Worm (Caenorhabditis elegans) whole organism, late embryonic: ENCODE data around the gene F53E10.1.
"Not testable (repeated sequence)": the region's sequence is repeated elsewhere in the genome, so short reads cannot be mapped to it uniquely, and the experiment has no call there.

Source experiments
- K02D7.2 ChIP-seq: sonication (generic microtip); optimal IDR thresholded peaks from 2 replicates; lab custom pipeline; 2017; ENCODE audit warnings: mild to moderate bottlenecking, missing genetic modification characterization, missing compliant biosample characterization
- ahr-1 ChIP-seq: sonication (generic microtip); optimal IDR thresholded peaks from 2 replicates; lab custom pipeline; 2016; ENCODE audit warnings: missing genetic modification characterization, missing compliant biosample characterization
- ceh-14 ChIP-seq: sonication (generic microtip); optimal IDR thresholded peaks from 2 replicates; lab custom pipeline; 2016; ENCODE audit warnings: missing genotype, missing genetic modification characterization, missing compliant biosample characterization
- ceh-18 ChIP-seq: sonication (generic microtip); optimal IDR thresholded peaks from 2 replicates; lab custom pipeline; 2016; ENCODE audit warnings: missing genetic modification characterization, missing compliant biosample characterization
- ceh-2 ChIP-seq: sonication (generic microtip); optimal IDR thresholded peaks from 2 replicates; lab custom pipeline; 2016; ENCODE audit warnings: missing genotype, missing genetic modification characterization, missing compliant biosample characterization
- ceh-31 ChIP-seq: sonication (generic microtip); optimal IDR thresholded peaks from 2 replicates; lab custom pipeline; 2016; ENCODE audit warnings: missing genetic modification characterization, missing compliant biosample characterization
- ceh-34 ChIP-seq: sonication (generic microtip); optimal IDR thresholded peaks from 2 replicates; lab custom pipeline; 2016; ENCODE audit warnings: mild to moderate bottlenecking, missing genetic modification characterization, missing compliant biosample characterization
- ceh-48 ChIP-seq: sonication (generic microtip); optimal IDR thresholded peaks from 2 replicates; lab custom pipeline; 2016; ENCODE audit warnings: missing genetic modification characterization, inconsistent platforms, missing compliant biosample characterization
- ceh-9 ChIP-seq: sonication (generic microtip); optimal IDR thresholded peaks from 2 replicates; lab custom pipeline; 2016; ENCODE audit warnings: mild to moderate bottlenecking, missing genetic modification characterization, inconsistent platforms, missing compliant biosample characterization
- che-1 ChIP-seq: sonication (generic microtip); optimal IDR thresholded peaks from 2 replicates; lab custom pipeline; 2016; ENCODE audit warnings: mild to moderate bottlenecking, missing genetic modification characterization, missing compliant biosample characterization
- dmd-4 ChIP-seq: sonication (generic microtip); optimal IDR thresholded peaks from 2 replicates; lab custom pipeline; 2016; ENCODE audit warnings: borderline replicate concordance, missing genetic modification characterization, missing compliant biosample characterization
- dve-1 ChIP-seq: sonication (generic microtip); optimal IDR thresholded peaks from 2 replicates; lab custom pipeline; 2017; ENCODE audit warnings: antibody characterized with exemption, mild to moderate bottlenecking, missing genetic modification characterization, missing compliant biosample characterization
- elt-4 ChIP-seq: sonication (generic microtip); optimal IDR thresholded peaks from 2 replicates; lab custom pipeline; 2016; ENCODE audit warnings: missing genetic modification characterization, missing compliant biosample characterization
- ets-4 ChIP-seq: sonication (generic microtip); optimal IDR thresholded peaks from 2 replicates; lab custom pipeline; 2016; ENCODE audit warnings: missing genetic modification characterization, missing compliant biosample characterization
- gmeb-2 ChIP-seq: sonication (generic microtip); optimal IDR thresholded peaks from 2 replicates; lab custom pipeline; 2016; ENCODE audit warnings: missing genetic modification characterization, inconsistent platforms, missing compliant biosample characterization
- hlh-30 ChIP-seq: sonication (generic microtip); optimal IDR thresholded peaks from 2 replicates; lab custom pipeline; 2017; ENCODE audit warnings: antibody characterized with exemption, missing genetic modification characterization, missing compliant biosample characterization; ENCODE audit not compliant: insufficient read depth
- hlh-6 ChIP-seq: sonication (generic microtip); optimal IDR thresholded peaks from 2 replicates; lab custom pipeline; 2016; ENCODE audit warnings: missing genotype, missing genetic modification characterization, missing compliant biosample characterization
- hlh-8 ChIP-seq: sonication (generic microtip); optimal IDR thresholded peaks from 2 replicates; lab custom pipeline; 2016; ENCODE audit warnings: missing genotype, missing genetic modification characterization, missing compliant biosample characterization
- lin-11 ChIP-seq: fragments of 200-800 bp; sonication (Bioruptor generic); optimal IDR thresholded peaks from 2 replicates; lab custom pipeline; 2018; ENCODE audit warnings: mild to moderate bottlenecking, missing genetic modification characterization, missing compliant biosample characterization
- mec-3 ChIP-seq: sonication (generic microtip); optimal IDR thresholded peaks from 2 replicates; lab custom pipeline; 2016; ENCODE audit warnings: borderline replicate concordance, missing genetic modification characterization, missing compliant biosample characterization
- nfya-1 ChIP-seq: sonication (generic microtip); optimal IDR thresholded peaks from 2 replicates; lab custom pipeline; 2017; ENCODE audit warnings: missing genetic modification characterization, mild to moderate bottlenecking, missing compliant biosample characterization, antibody characterized with exemption, moderate library complexity
- pag-3 ChIP-seq: sonication (generic microtip); optimal IDR thresholded peaks from 2 replicates; lab custom pipeline; 2016; ENCODE audit warnings: missing compliant biosample characterization, missing genetic modification characterization, borderline replicate concordance
- pat-9 ChIP-seq: fragments of 200-800 bp; sonication (Bioruptor generic); optimal IDR thresholded peaks from 2 replicates; lab custom pipeline; 2018; ENCODE audit warnings: mild to moderate bottlenecking, missing genetic modification characterization, moderate library complexity, missing compliant biosample characterization
- pax-1 ChIP-seq: fragments of 150-350 bp; optimal IDR thresholded peaks from 2 replicates; lab custom pipeline; 2014; ENCODE audit warnings: missing biosample characterization, missing genetic modification characterization
- pha-2 ChIP-seq: sonication (generic microtip); optimal IDR thresholded peaks from 2 replicates; lab custom pipeline; 2017; ENCODE audit warnings: mild to moderate bottlenecking, missing genetic modification characterization, missing compliant biosample characterization
- pqm-1 ChIP-seq: sonication (generic microtip); optimal IDR thresholded peaks from 2 replicates; lab custom pipeline; 2016; ENCODE audit warnings: missing genetic modification characterization, missing compliant biosample characterization
- ref-2 ChIP-seq: sonication (generic microtip); optimal IDR thresholded peaks from 2 replicates; lab custom pipeline; 2016; ENCODE audit warnings: missing genetic modification characterization, missing compliant biosample characterization
- rnt-1 ChIP-seq: sonication (generic microtip); optimal IDR thresholded peaks from 2 replicates; lab custom pipeline; 2016; ENCODE audit warnings: missing genetic modification characterization, missing compliant biosample characterization
- sdc-2 ChIP-seq: sonication (generic microtip); optimal IDR thresholded peaks from 2 replicates; lab custom pipeline; 2016; ENCODE audit warnings: missing genotype, missing genetic modification characterization, missing compliant biosample characterization
- syd-9 ChIP-seq: sonication (generic microtip); optimal IDR thresholded peaks from 2 replicates; lab custom pipeline; 2016; ENCODE audit warnings: mild to moderate bottlenecking, missing genetic modification characterization, moderate library complexity, missing compliant biosample characterization
- tbx-2 ChIP-seq: sonication (generic microtip); optimal IDR thresholded peaks from 2 replicates; lab custom pipeline; 2016; ENCODE audit warnings: missing genetic modification characterization, missing compliant biosample characterization
- ttx-3 ChIP-seq: sonication (generic microtip); optimal IDR thresholded peaks from 2 replicates; lab custom pipeline; 2016; ENCODE audit warnings: missing genetic modification reagents, missing genetic modification characterization, missing compliant biosample characterization
- unc-3 ChIP-seq, 2 experiments: fragments of 200-800 bp in 1 of 2; sonication (Bioruptor generic) in 1 of 2; sonication (generic microtip) in 1 of 2; conservative IDR thresholded peaks in 1 of 2; optimal IDR thresholded peaks in 1 of 2; 2 replicates each; pipeline versions ENCODE4 v1.3.6 to Lab custom; 2016 to 2022; ENCODE audit warnings: missing compliant biosample characterization in 2 of 2, missing genetic modification characterization in 2 of 2, missing genetic modification reagents in 1 of 2
- unc-42 ChIP-seq: sonication (generic microtip); optimal IDR thresholded peaks from 2 replicates; lab custom pipeline; 2016; ENCODE audit warnings: missing genotype, missing genetic modification characterization, missing compliant biosample characterization
- unc-55 ChIP-seq: sonication (generic microtip); optimal IDR thresholded peaks from 2 replicates; lab custom pipeline; 2017; ENCODE audit warnings: missing biosample characterization, missing genetic modification reagents, missing genetic modification characterization
- unc-86 ChIP-seq: sonication (generic microtip); optimal IDR thresholded peaks from 2 replicates; lab custom pipeline; 2016; ENCODE audit warnings: missing genetic modification characterization, missing compliant biosample characterization
- zip-5 ChIP-seq: sonication (generic microtip); optimal IDR thresholded peaks from 2 replicates; lab custom pipeline; 2016; ENCODE audit warnings: missing genetic modification characterization, missing compliant biosample characterization

Gene F53E10.1

ce11 chrV:2592173-2592676 lies 22.9 kb upstream of the F53E10.1 start, which contains the start of gene irg-3:
TSS of gene irg-3 (plus strand) at chrV:2592591.
- TF ChIP-seq pax-1, result no peak
- no peak for TF ChIP-seq unc-55 (GFP tag; lab: Kevin White, UChicago)
- TF ChIP-seq ahr-1 (tag; lab: Kevin White, UChicago), result no peak
- no peak for TF ChIP-seq pha-2 (tag; lab: Kevin White, UChicago)
- no peak for TF ChIP-seq unc-42 (tag; lab: Kevin White, UChicago)
- TF ChIP-seq dve-1 (tag; lab: Kevin White, UChicago), result no peak
- TF ChIP-seq che-1 (tag; lab: Kevin White, UChicago), result no peak
- no peak for TF ChIP-seq elt-4 (tag; lab: Kevin White, UChicago)
- TF ChIP-seq lin-11, result no peak
- TF ChIP-seq dmd-4 (tag; lab: Kevin White, UChicago), result no peak
- TF ChIP-seq zip-5 (tag; lab: Kevin White, UChicago), result no peak
- TF ChIP-seq ets-4 (tag; lab: Kevin White, UChicago), result no peak
- TF ChIP-seq pqm-1, result no peak

- TF ChIP-seq dmd-4 (tag; lab: Kevin White, UChicago) (no peak), ref-2 (peak; percentile 16), ceh-9 (tag; lab: Kevin White, UChicago) (no peak), nfya-1 (no peak), unc-86 (no peak)
Measured at ce11 chrV:2595720-2596119, 19.4 kb upstream of the F53E10.1 start.

ce11 chrV:2598830-2599229 lies 16.3 kb upstream of the F53E10.1 start, which contains the start of gene F53E10.5:
TSS of gene F53E10.5 (minus strand) at chrV:2598930.
- TF ChIP-seq ceh-34; sdc-2; dmd-4 (tag; lab: Kevin White, UChicago): not testable (repeated sequence)

- TF ChIP-seq unc-3 (GFP tag; conservative IDR thresholded peaks at IDR 0.05; lab: Robert Waterston, UW) (peak; percentile 27; the same call in 1 of the 2 replicates), unc-3 (tag; optimal IDR thresholded peaks at IDR 0.05; lab: Kevin White, UChicago) (no peak), unc-86 (no peak), ref-2 (peak; percentile 30), rnt-1 (tag; lab: Kevin White, UChicago) (peak; percentile 2), ttx-3 (tag; lab: Kevin White, UChicago) (no peak), K02D7.2 (no peak), ceh-31 (tag; lab: Kevin White, UChicago) (peak; percentile 48), ceh-18 (tag; lab: Kevin White, UChicago) (peak; percentile 62), ets-4 (tag; lab: Kevin White, UChicago) (peak; percentile 46), nfya-1 (peak; percentile 50), unc-42 (tag; lab: Kevin White, UChicago) (peak; percentile 59), gmeb-2 (tag; lab: Kevin White, UChicago) (no peak), tbx-2 (peak; percentile 47), ceh-2 (tag; lab: Kevin White, UChicago) (no peak)
- TF ChIP-seq, all 69 proteins: peak for 9
Measured at ce11 chrV:2600543-2600942, 14.6 kb upstream of the F53E10.1 start.

- TF ChIP-seq hlh-8 (tag; lab: Kevin White, UChicago), result no peak
- TF ChIP-seq mec-3 (tag; lab: Kevin White, UChicago), result no peak
- TF ChIP-seq ceh-14 (tag; lab: Kevin White, UChicago), result no peak
- no peak for TF ChIP-seq lin-11
- TF ChIP-seq pat-9 (tag; lab: Kevin White, UChicago), result no peak
- no peak for TF ChIP-seq ceh-2 (tag; lab: Kevin White, UChicago)
- TF ChIP-seq ttx-3 (tag; lab: Kevin White, UChicago), result no peak
- no peak for TF ChIP-seq ceh-48 (tag; lab: Kevin White, UChicago)
- TF ChIP-seq syd-9 (tag; lab: Kevin White, UChicago), result no peak
- TF ChIP-seq unc-3 (GFP tag; conservative IDR thresholded peaks at IDR 0.05; lab: Robert Waterston, UW), result no peak
- no peak for TF ChIP-seq unc-3 (tag; optimal IDR thresholded peaks at IDR 0.05; lab: Kevin White, UChicago)
- no peak for TF ChIP-seq ref-2
- no peak for TF ChIP-seq ceh-31 (tag; lab: Kevin White, UChicago)
- TF ChIP-seq pha-2 (tag; lab: Kevin White, UChicago), result no peak
- TF ChIP-seq hlh-6 (tag; lab: Kevin White, UChicago), result no peak
- TF ChIP-seq ceh-18 (tag; lab: Kevin White, UChicago), result no peak
- TF ChIP-seq hlh-30, result no peak
- TF ChIP-seq zip-5 (tag; lab: Kevin White, UChicago), result no peak
- no peak for TF ChIP-seq pag-3
Measured at ce11 chrV:2601817-2602216, 13.3 kb upstream of the F53E10.1 start.
